Worm (Caenorhabditis elegans): ENCODE measurements around the gene Y49E10.18.
A peak's percentile ranks its signal among the peaks of the same experiment; 100 is the strongest.

DNA sequence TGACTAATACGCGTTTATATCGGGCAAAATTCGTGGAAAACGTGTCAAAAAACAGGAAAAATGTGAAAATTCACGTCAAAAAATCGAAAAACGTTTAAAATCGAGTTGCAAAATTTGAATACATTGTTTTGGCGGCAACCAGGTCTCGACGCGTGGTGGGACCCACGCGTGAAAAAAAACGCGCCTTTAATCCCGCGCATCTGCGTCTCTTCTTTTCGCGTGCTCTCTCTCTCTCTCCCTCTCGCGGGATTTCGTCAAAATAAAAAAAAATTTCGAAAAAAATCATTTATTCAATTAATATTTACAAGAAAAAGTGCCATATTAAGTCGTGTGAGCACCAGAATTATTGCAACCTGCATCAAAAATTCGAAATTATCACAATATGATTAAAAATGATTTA lies 7.4 kb upstream of the Y49E10.18 start, which contains the start of gene ani-1:
- TF ChIP-seq ama-1 (optimal IDR thresholded peaks at IDR 0.05) (no peak), ama-1 (GFP tag; optimal IDR thresholded peaks at IDR 0.05) (no peak), snpc-4 (GFP tag; optimal IDR thresholded peaks at IDR 0.05) (no peak), snpc-4 (tag; optimal IDR thresholded peaks at IDR 0.05) (peak; percentile 29 to 56 (median 40)), snpc-1.3 (tag; optimal IDR thresholded peaks at IDR 0.05; ENCODE audit: insufficient read depth) (peak; percentile 68), nfya-2 (GFP tag; IDR thresholded peaks at IDR 0.05) (no peak), ceh-58 (GFP tag; IDR thresholded peaks at IDR 0.05) (no peak), dpl-1 (GFP tag; optimal IDR thresholded peaks at IDR 0.05) (peak; percentile 87), atf-7 (tag; optimal IDR thresholded peaks at IDR 0.05) (no peak)
